Worm (Caenorhabditis elegans) whole organism, mixed stage, embryonic: Measurements from ENCODE around the gene fbxa-67.

Source experiments
- M03D4.4 ChIP-seq: sonication (generic microtip); optimal IDR thresholded peaks from 2 replicates; lab custom pipeline; 2017; ENCODE audit warnings: mild to moderate bottlenecking, missing genetic modification characterization, missing compliant biosample characterization
- bed-3 ChIP-seq: fragments of 200-800 bp; sonication (Bioruptor generic); optimal IDR thresholded peaks from 3 replicates; lab custom pipeline; 2018; ENCODE audit warnings: mild to moderate bottlenecking, missing genetic modification characterization, moderate library complexity, missing compliant biosample characterization
- ceh-39 ChIP-seq: fragments of 150-350 bp; optimal IDR thresholded peaks from 2 replicates; lab custom pipeline; 2014; ENCODE audit warnings: missing biosample characterization, missing genetic modification characterization
- ceh-43 ChIP-seq: fragments of 200-800 bp; sonication (Bioruptor generic); optimal IDR thresholded peaks from 2 replicates; lab custom pipeline; 2018; ENCODE audit warnings: mild to moderate bottlenecking, missing genetic modification characterization, moderate library complexity, missing compliant biosample characterization
- ceh-83 ChIP-seq: fragments of 200-800 bp; sonication (Bioruptor generic); optimal IDR thresholded peaks from 2 replicates; lab custom pipeline; 2018; ENCODE audit warnings: mild to moderate bottlenecking, missing genetic modification characterization, missing compliant biosample characterization
- ces-1 ChIP-seq: fragments of 150-350 bp; optimal IDR thresholded peaks from 2 replicates; lab custom pipeline; 2014; ENCODE audit warnings: missing biosample characterization, missing genetic modification reagents, missing genetic modification characterization
- cnd-1 ChIP-seq: fragments of 200-800 bp; sonication (Bioruptor generic); optimal IDR thresholded peaks from 2 replicates; lab custom pipeline; 2018; ENCODE audit warnings: mild to moderate bottlenecking, missing genetic modification characterization, missing compliant biosample characterization
- drap-1 ChIP-seq: fragments of 200-800 bp; sonication (Bioruptor generic); optimal IDR thresholded peaks from 3 replicates; lab custom pipeline; 2018; ENCODE audit warnings: mild to moderate bottlenecking, missing genetic modification characterization, missing compliant biosample characterization
- elt-3 ChIP-seq: fragments of 150-350 bp; optimal IDR thresholded peaks from 2 replicates; lab custom pipeline; 2014; ENCODE audit warnings: missing biosample characterization, missing genetic modification characterization
- flh-1 ChIP-seq: fragments of 200-800 bp; sonication (Bioruptor generic); optimal IDR thresholded peaks from 2 replicates; lab custom pipeline; 2018; ENCODE audit warnings: mild to moderate bottlenecking, missing genetic modification characterization, moderate library complexity, missing compliant biosample characterization
- lin-13 ChIP-seq: fragments of 150-350 bp; optimal IDR thresholded peaks from 2 replicates; lab custom pipeline; 2014; ENCODE audit warnings: missing biosample characterization, missing genetic modification characterization
- lin-32 ChIP-seq: fragments of 200-800 bp; sonication (Bioruptor generic); optimal IDR thresholded peaks from 2 replicates; lab custom pipeline; 2018; ENCODE audit warnings: mild to moderate bottlenecking, missing genetic modification characterization, missing compliant biosample characterization
- lsy-2 ChIP-seq: fragments of 150-350 bp; optimal IDR thresholded peaks from 2 replicates; lab custom pipeline; 2014; ENCODE audit warnings: missing biosample characterization, missing genetic modification characterization
- mab-5 ChIP-seq: fragments of 150-350 bp; optimal IDR thresholded peaks from 2 replicates; lab custom pipeline; 2014; ENCODE audit warnings: missing biosample characterization, missing genetic modification characterization
- mls-2 ChIP-seq: sonication (generic microtip); optimal IDR thresholded peaks from 2 replicates; lab custom pipeline; 2016; ENCODE audit warnings: mild to moderate bottlenecking, missing genetic modification characterization, moderate library complexity, missing compliant biosample characterization
- nhr-12 ChIP-seq: fragments of 150-350 bp; optimal IDR thresholded peaks from 2 replicates; lab custom pipeline; 2014; ENCODE audit warnings: missing biosample characterization, missing genetic modification characterization
- nhr-28 ChIP-seq: fragments of 150-350 bp; optimal IDR thresholded peaks from 2 replicates; lab custom pipeline; 2014; ENCODE audit warnings: missing biosample characterization, missing genetic modification characterization
- pha-4 ChIP-seq: fragments of 150-350 bp; optimal IDR thresholded peaks from 2 replicates; lab custom pipeline; 2018; ENCODE audit warnings: missing biosample characterization, missing genetic modification reagents, missing genetic modification characterization
- sem-2 ChIP-seq: fragments of 200-800 bp; sonication (Bioruptor generic); optimal IDR thresholded peaks from 2 replicates; lab custom pipeline; 2018; ENCODE audit warnings: mild to moderate bottlenecking, missing genetic modification characterization, missing compliant biosample characterization
- sptf-1 ChIP-seq: sonication (generic microtip); optimal IDR thresholded peaks from 2 replicates; lab custom pipeline; 2017; ENCODE audit warnings: mild to moderate bottlenecking, missing genetic modification characterization, moderate library complexity, missing compliant biosample characterization
- tbx-8 ChIP-seq: fragments of 200-800 bp; sonication (Bioruptor generic); optimal IDR thresholded peaks from 2 replicates; lab custom pipeline; 2018; ENCODE audit warnings: mild to moderate bottlenecking, missing genetic modification characterization, moderate library complexity, missing compliant biosample characterization
- unc-120 ChIP-seq: sonication (generic microtip); optimal IDR thresholded peaks from 2 replicates; lab custom pipeline; 2017; ENCODE audit warnings: missing genetic modification characterization, missing compliant biosample characterization; ENCODE audit not compliant: poor library complexity, severe bottlenecking
- ztf-11 ChIP-seq: fragments of 150-350 bp; optimal IDR thresholded peaks from 2 replicates; lab custom pipeline; 2014; ENCODE audit warnings: missing biosample characterization, missing genetic modification characterization

fbxa-67 gene

ce11 chrIII:938569-938968 is 11.9 kb downstream of the fbxa-67 start, which contains the start of gene fbxa-22:
TSS of gene fbxa-22 (plus strand) at chrIII:938869.
- TF ChIP-seq sem-2 (GFP tag; lab: Kevin White, UChicago), result no peak
- no peak for TF ChIP-seq sptf-1
- TF ChIP-seq lsy-2 (tag; lab: Kevin White, UChicago), result no peak

DNA sequence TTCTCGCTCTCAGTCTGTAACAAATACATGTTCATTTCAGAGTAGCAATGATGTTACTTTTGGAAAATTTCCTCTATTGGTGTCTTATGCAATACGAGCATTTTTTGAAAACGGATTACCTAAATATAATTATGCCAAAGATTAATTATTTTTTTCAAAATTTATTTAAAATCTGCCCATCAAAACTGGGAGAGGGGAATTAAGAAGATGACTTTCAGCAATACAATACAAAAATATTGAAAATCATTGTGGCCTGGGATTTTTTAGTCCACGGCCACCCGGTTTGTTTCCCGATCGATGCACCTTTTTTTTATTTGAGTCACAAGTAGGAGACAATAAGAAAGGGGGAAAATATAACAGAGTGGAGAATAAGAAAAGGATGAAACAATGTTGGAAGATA is 12.5 kb downstream of the fbxa-67 start, which contains the start of gene fbxa-56:
TSS of gene fbxa-56 (minus strand) at position 101 of the 400 bp plus-strand sequence.
- TF ChIP-seq ceh-39 (tag; lab: Kevin White, UChicago), result no peak
- TF ChIP-seq unc-120 (tag; lab: Kevin White, UChicago), result no peak
- no peak for TF ChIP-seq mab-5 (tag; lab: Kevin White, UChicago)

DNA sequence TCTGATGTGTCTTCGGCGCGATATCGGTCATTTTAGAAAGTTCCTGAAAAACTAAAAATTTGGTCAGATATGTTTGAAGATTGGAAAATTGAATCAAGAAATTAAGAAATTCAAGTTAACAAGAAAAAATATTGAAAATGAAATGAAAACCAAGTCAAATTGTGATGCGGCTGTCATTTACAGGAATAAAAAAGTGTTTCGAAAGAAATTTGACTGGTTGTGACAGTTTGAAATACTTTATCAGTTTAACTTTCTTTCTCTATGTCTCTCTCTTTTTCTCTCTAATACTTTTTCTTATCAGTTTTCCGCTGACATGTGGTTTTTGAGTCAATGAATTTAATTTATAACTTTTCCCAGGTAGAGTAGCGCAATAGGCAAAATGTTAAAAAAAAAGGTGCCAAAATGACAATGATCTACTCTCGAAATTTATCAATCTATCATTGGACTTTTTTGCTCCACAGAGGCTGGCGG is 14.4 kb downstream of the fbxa-67 start, which contains the start of gene fbxa-55:
TSS of gene fbxa-55 (minus strand) at position 51 of the 471 bp plus-strand sequence.
- no peak for TF ChIP-seq pha-4 (tag; lab: Kevin White, UChicago)
- TF ChIP-seq nhr-12 (tag; lab: Kevin White, UChicago), result no peak
- TF ChIP-seq lin-32, result no peak

ce11 chrIII:931405-931804 is 19.1 kb downstream of the fbxa-67 start:
- TF ChIP-seq lin-32 (peak; percentile 85), cnd-1 (tag; lab: Kevin White, UChicago) (peak; percentile 49), unc-120 (tag; lab: Kevin White, UChicago) (peak; percentile 49), mls-2 (tag; lab: Kevin White, UChicago) (peak; percentile 95), ceh-83 (GFP tag; lab: Kevin White, UChicago) (peak; percentile 75), ceh-43 (GFP tag; lab: Kevin White, UChicago) (peak; percentile 50), M03D4.4 (tag; lab: Kevin White, UChicago) (peak; percentile 91), sptf-1 (peak; percentile 96), sem-2 (GFP tag; lab: Kevin White, UChicago) (peak; percentile 44), bed-3 (GFP tag; lab: Kevin White, UChicago) (peak; percentile 72), tbx-8 (GFP tag; lab: Kevin White, UChicago) (peak; percentile 88)

- no peak for TF ChIP-seq nhr-28 (tag; lab: Kevin White, UChicago)
Measured at ce11 chrIII:926216-926615, 24.3 kb downstream of the fbxa-67 start, which contains the start of gene pef-1. TSS of gene pef-1 (minus strand) at chrIII:926316.

DNA sequence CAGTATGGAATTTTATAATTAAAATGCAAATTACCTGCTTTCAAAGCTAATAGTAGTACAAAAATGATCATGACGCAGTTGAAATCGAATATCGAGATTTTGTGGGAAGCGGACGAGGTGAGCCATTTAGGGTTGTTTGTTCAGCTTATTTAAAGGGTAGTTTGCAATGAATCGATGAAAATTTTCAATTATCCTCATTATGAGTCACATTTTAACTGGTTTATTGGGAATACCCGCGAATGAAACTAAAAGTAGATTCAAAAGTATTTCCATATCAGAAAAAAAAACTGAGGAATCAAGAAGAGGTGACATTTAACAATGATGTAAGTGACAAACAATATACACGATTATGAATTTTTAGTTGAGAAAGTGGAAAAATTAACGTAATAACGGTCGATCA is 31.1 kb downstream of the fbxa-67 start, which contains the start of gene F23H11.7:
TSS of gene F23H11.7 (minus strand) at position 101 of the 400 bp plus-strand sequence.
- TF ChIP-seq M03D4.4 (tag; lab: Kevin White, UChicago), result no peak
- TF ChIP-seq ces-1 (GFP tag; lab: Kevin White, UChicago), result no peak
- no peak for TF ChIP-seq lin-13 (tag; lab: Kevin White, UChicago)
- TF ChIP-seq mls-2 (tag; lab: Kevin White, UChicago), result no peak

DNA sequence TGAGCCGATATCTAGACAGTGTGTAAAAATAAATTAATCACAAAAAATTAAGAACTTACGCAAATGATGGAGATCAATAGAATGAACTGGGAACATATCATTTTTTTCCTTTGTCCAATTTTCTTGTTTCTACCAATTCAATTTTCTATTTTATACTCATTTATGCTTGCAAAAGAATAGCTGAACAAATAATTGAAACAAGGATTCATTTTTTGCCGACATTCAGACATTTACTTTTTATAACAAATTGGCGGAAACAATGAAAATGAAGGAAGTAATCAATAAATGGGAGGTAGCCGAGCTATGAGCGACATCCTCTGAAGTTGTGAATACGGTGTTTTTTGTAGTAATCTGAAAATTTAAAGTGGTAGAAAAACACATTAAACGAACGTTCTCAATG is 33.6 kb downstream of the fbxa-67 start, which contains the start of gene idpp-13:
TSS of gene idpp-13 (minus strand) at position 101 of the 400 bp plus-strand sequence.
- TF ChIP-seq ztf-11 (tag; lab: Kevin White, UChicago) (no peak), elt-3 (tag; lab: Kevin White, UChicago) (no peak), nhr-12 (tag; lab: Kevin White, UChicago) (no peak), bed-3 (GFP tag; lab: Kevin White, UChicago) (no peak), mab-5 (tag; lab: Kevin White, UChicago) (no peak), lsy-2 (tag; lab: Kevin White, UChicago) (no peak), flh-1 (GFP tag; lab: Kevin White, UChicago) (no peak), drap-1 (GFP tag; lab: Kevin White, UChicago) (no peak), M03D4.4 (tag; lab: Kevin White, UChicago) (no peak), mls-2 (tag; lab: Kevin White, UChicago) (no peak), ceh-39 (tag; lab: Kevin White, UChicago) (no peak)
- TF ChIP-seq, all 35 proteins: peak for 0
